Worm (Caenorhabditis elegans) whole organism, L4 larva: Measurements from ENCODE around the gene wrm-1.

ENCODE experiments used
- R02D3.7 ChIP-seq: fragments of 150-350 bp; sonication (generic microtip); optimal IDR thresholded peaks from 3 replicates; lab custom pipeline; 2014; ENCODE audit warnings: missing biosample characterization, missing genetic modification characterization
- ces-1 ChIP-seq: fragments of 150-350 bp; sonication (generic microtip); optimal IDR thresholded peaks from 4 replicates; lab custom pipeline; 2014; ENCODE audit warnings: missing biosample characterization, missing genetic modification reagents, missing genetic modification characterization
- dmd-6 ChIP-seq: fragments of 200-800 bp; sonication (Bioruptor generic); IDR thresholded peaks from 2 replicates; pipeline ENCODE4 v1.3.6; 2022; ENCODE audit warnings: missing genetic modification reagents, missing genetic modification characterization, missing compliant biosample characterization
- hlh-30 ChIP-seq: sonication (generic microtip); optimal IDR thresholded peaks from 2 replicates; lab custom pipeline; 2017; ENCODE audit warnings: antibody characterized with exemption, mild to moderate bottlenecking, missing genetic modification characterization, missing compliant biosample characterization; ENCODE audit not compliant: insufficient read depth
- nhr-11 ChIP-seq: fragments of 150-350 bp; optimal IDR thresholded peaks from 2 replicates; lab custom pipeline; 2014; ENCODE audit warnings: missing biosample characterization, missing genetic modification characterization
- unc-130 ChIP-seq: sonication (generic microtip); optimal IDR thresholded peaks from 2 replicates; lab custom pipeline; 2016; ENCODE audit warnings: missing genetic modification reagents, missing genetic modification characterization, missing compliant biosample characterization
- zag-1 ChIP-seq: fragments of 150-350 bp; optimal IDR thresholded peaks from 2 replicates; lab custom pipeline; 2014; ENCODE audit warnings: missing biosample characterization, missing genetic modification characterization
- ztf-11 ChIP-seq: fragments of 150-350 bp; optimal IDR thresholded peaks from 2 replicates; lab custom pipeline; 2014; ENCODE audit warnings: missing biosample characterization, missing genetic modification characterization

ce11 chrIII:5674196-5674595 lies 48.5 kb upstream of the wrm-1 start:
- TF ChIP-seq dmd-6: no peak
- TF ChIP-seq unc-130 (GFP tag; lab: Kevin White, UChicago): no peak
- TF ChIP-seq R02D3.7 (tag; lab: Kevin White, UChicago): no peak
- TF ChIP-seq nhr-11 (tag; lab: Kevin White, UChicago): no peak
- TF ChIP-seq ztf-11 (tag; lab: Kevin White, UChicago): no peak
- TF ChIP-seq hlh-30 (tag; lab: Kevin White, UChicago): no peak
- no peak for TF ChIP-seq zag-1 (tag; lab: Kevin White, UChicago)
- no peak for TF ChIP-seq ces-1 (GFP tag; lab: Kevin White, UChicago)
